Worm (Caenorhabditis elegans) whole organism, L1 larva: ENCODE measurements around the gene evl-20.

Experiments
- C16A3.4 ChIP-seq: fragments of 150-350 bp; optimal IDR thresholded peaks from 2 replicates; lab custom pipeline; 2014; ENCODE audit warnings: missing biosample characterization, missing genetic modification characterization
- F16B12.6 ChIP-seq: fragments of 150-350 bp; optimal IDR thresholded peaks from 2 replicates; lab custom pipeline; 2014; ENCODE audit warnings: missing biosample characterization, missing genetic modification characterization
- Y116A8C.19 ChIP-seq: sonication (generic microtip); optimal IDR thresholded peaks from 2 replicates; lab custom pipeline; 2016; ENCODE audit warnings: missing compliant biosample characterization, missing genetic modification characterization, borderline replicate concordance
- aha-1 ChIP-seq: fragments of 150-350 bp; optimal IDR thresholded peaks from 2 replicates; lab custom pipeline; 2014; ENCODE audit warnings: missing biosample characterization, missing genetic modification characterization
- blmp-1 ChIP-seq: fragments of 150-350 bp; optimal IDR thresholded peaks from 2 replicates; lab custom pipeline; 2014; ENCODE audit warnings: missing biosample characterization, missing genetic modification characterization
- ceh-63 ChIP-seq: fragments of 200-800 bp; sonication (Bioruptor generic); optimal IDR thresholded peaks from 2 replicates; lab custom pipeline; 2018; ENCODE audit warnings: mild to moderate bottlenecking, missing genetic modification characterization, missing compliant biosample characterization
- ceh-82 ChIP-seq, 3 experiments: fragments of 150-350 bp in 1 of 3; sonication (generic microtip) in 2 of 3; optimal IDR thresholded peaks; 2 replicates each; lab custom pipeline; 2014 to 2017; ENCODE audit warnings: missing biosample characterization in 3 of 3, missing genetic modification characterization in 3 of 3
- ceh-90 ChIP-seq: sonication (generic microtip); optimal IDR thresholded peaks from 2 replicates; lab custom pipeline; 2016; ENCODE audit warnings: missing genetic modification characterization, missing compliant biosample characterization
- dsc-1 ChIP-seq: sonication (generic microtip); optimal IDR thresholded peaks from 2 replicates; lab custom pipeline; 2016; ENCODE audit warnings: mild to moderate bottlenecking, missing genetic modification characterization, missing compliant biosample characterization
- efl-1 ChIP-seq, 4 experiments: fragments of 150-350 bp; optimal IDR thresholded peaks in 3 of 4; peaks in 1 of 4; 1 replicate in 1 of 4; 2 replicates in 3 of 4; lab custom pipeline; 2014; ENCODE audit warnings: missing biosample characterization in 2 of 4, missing genetic modification characterization in 2 of 4, missing genetic modification reagents in 2 of 4
- efl-3 ChIP-seq: fragments of 200-800 bp; sonication (Bioruptor generic); optimal IDR thresholded peaks from 2 replicates; lab custom pipeline; 2018; ENCODE audit warnings: mild to moderate bottlenecking, missing genetic modification characterization, missing compliant biosample characterization
- egl-13 ChIP-seq: sonication (generic microtip); optimal IDR thresholded peaks from 2 replicates; lab custom pipeline; 2016; ENCODE audit warnings: missing genotype, missing genetic modification reagents, missing genetic modification characterization, missing compliant biosample characterization
- egl-27 ChIP-seq, 2 experiments: fragments of 150-350 bp in 1 of 2; sonication (generic microtip); optimal IDR thresholded peaks; 3 replicates each; lab custom pipeline; 2017 to 2018; ENCODE audit warnings: missing biosample characterization in 2 of 2, missing genetic modification characterization in 2 of 2, missing genetic modification reagents in 2 of 2
- elt-2 ChIP-seq: sonication (generic microtip); optimal IDR thresholded peaks from 2 replicates; lab custom pipeline; 2016; ENCODE audit warnings: missing genetic modification characterization, mild to moderate bottlenecking, inconsistent platforms, missing compliant biosample characterization, missing genetic modification reagents
- ets-5 ChIP-seq: fragments of 200-800 bp; sonication (Bioruptor generic); IDR thresholded peaks from 2 replicates; pipeline ENCODE4 v1.3.6; 2022; ENCODE audit warnings: missing genetic modification characterization, missing compliant biosample characterization
- fkh-10 ChIP-seq: sonication (generic microtip); optimal IDR thresholded peaks from 2 replicates; lab custom pipeline; 2017; ENCODE audit warnings: missing biosample characterization, missing genetic modification reagents, missing genetic modification characterization
- irx-1 ChIP-seq: sonication (generic microtip); optimal IDR thresholded peaks from 2 replicates; lab custom pipeline; 2016; ENCODE audit warnings: missing genetic modification characterization, missing compliant biosample characterization
- lin-13 ChIP-seq: fragments of 150-350 bp; optimal IDR thresholded peaks from 2 replicates; lab custom pipeline; 2014; ENCODE audit warnings: missing biosample characterization, missing genetic modification reagents, missing genetic modification characterization
- lin-14 ChIP-seq: fragments of 200-800 bp; sonication (Bioruptor generic); optimal IDR thresholded peaks from 2 replicates; lab custom pipeline; 2018; ENCODE audit warnings: mild to moderate bottlenecking, missing genetic modification characterization, moderate library complexity, missing compliant biosample characterization
- lin-39 ChIP-seq: fragments of 150-350 bp; optimal IDR thresholded peaks from 2 replicates; lab custom pipeline; 2014; ENCODE audit warnings: missing biosample characterization, missing genetic modification reagents, missing genetic modification characterization
- mef-2 ChIP-seq: fragments of 150-350 bp; optimal IDR thresholded peaks from 2 replicates; lab custom pipeline; 2014; ENCODE audit warnings: missing biosample characterization, missing genetic modification characterization
- nhr-12 ChIP-seq: sonication (generic microtip); optimal IDR thresholded peaks from 2 replicates; lab custom pipeline; 2017; ENCODE audit warnings: missing biosample characterization, missing genetic modification characterization
- nhr-85 ChIP-seq: sonication (generic microtip); peaks from one replicate; lab custom pipeline; 2016; ENCODE audit warnings: missing genetic modification characterization, inconsistent platforms, missing compliant biosample characterization
- snu-23 ChIP-seq: sonication (generic microtip); optimal IDR thresholded peaks from 2 replicates; lab custom pipeline; 2016; ENCODE audit warnings: missing genetic modification characterization, missing compliant biosample characterization
- swsn-7 ChIP-seq: sonication (generic microtip); optimal IDR thresholded peaks from 2 replicates; lab custom pipeline; 2016; ENCODE audit warnings: missing genetic modification characterization, missing compliant biosample characterization
- tbx-2 ChIP-seq: sonication (generic microtip); optimal IDR thresholded peaks from 2 replicates; lab custom pipeline; 2016; ENCODE audit warnings: missing genetic modification characterization, missing compliant biosample characterization
- unc-130 ChIP-seq: fragments of 150-350 bp; optimal IDR thresholded peaks from 2 replicates; lab custom pipeline; 2017; ENCODE audit warnings: missing biosample characterization, missing genetic modification characterization, inconsistent platforms
- unc-30 ChIP-seq: sonication (generic microtip); optimal IDR thresholded peaks from 2 replicates; lab custom pipeline; 2017; ENCODE audit warnings: missing biosample characterization, missing genetic modification characterization
- unc-86 ChIP-seq: sonication (generic microtip); optimal IDR thresholded peaks from 2 replicates; lab custom pipeline; 2016; ENCODE audit warnings: missing genetic modification characterization, missing compliant biosample characterization
- unc-98 ChIP-seq: fragments of 200-800 bp; sonication (Bioruptor generic); IDR thresholded peaks from 2 replicates; pipeline ENCODE4 v1.3.6; 2022; ENCODE audit warnings: missing genetic modification characterization, missing compliant biosample characterization
- vab-15 ChIP-seq: sonication (generic microtip); optimal IDR thresholded peaks from 2 replicates; lab custom pipeline; 2017; ENCODE audit warnings: missing genotype, mild to moderate bottlenecking, missing genetic modification characterization, missing compliant biosample characterization
- ztf-11 ChIP-seq, 2 experiments: sonication (generic microtip); optimal IDR thresholded peaks; 2 replicates each; lab custom pipeline; 2016 to 2017; ENCODE audit warnings: missing genetic modification characterization in 2 of 2, missing biosample characterization in 1 of 2, missing compliant biosample characterization in 1 of 2

evl-20 gene

DNA sequence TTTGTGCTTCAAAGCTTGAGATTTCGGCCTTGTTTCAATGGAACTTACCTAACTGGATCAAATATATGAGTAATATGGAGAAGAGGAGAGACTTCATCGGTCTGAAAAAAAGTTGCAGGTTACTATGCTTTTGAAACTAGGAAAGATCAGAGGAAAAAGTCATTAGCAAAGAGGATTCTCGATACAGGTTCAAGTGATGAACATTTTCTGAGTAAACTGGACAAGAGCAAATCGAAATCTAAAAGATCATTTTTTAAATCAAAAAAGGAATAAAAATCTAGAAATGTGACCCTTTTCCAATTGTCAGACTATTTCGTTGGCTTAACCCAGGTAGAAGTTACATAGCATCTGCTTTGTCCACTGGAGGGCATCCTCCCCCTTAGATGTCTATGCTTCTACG lies 39.4 kb upstream of the evl-20 start, which contains the start of gene skpo-1:
Gene skpo-1 (minus strand): TSS at position 101 of the 400 bp plus-strand sequence.
- TF ChIP-seq efl-1 (optimal IDR thresholded peaks at IDR 0.05; lab: Kevin White, UChicago) (no peak), efl-1 (GFP tag; optimal IDR thresholded peaks at IDR 0.05 in 1 of 2; lab: Kevin White, UChicago) (peak in 1 of 2 experiments; percentile 10), dsc-1 (tag; lab: Kevin White, UChicago) (no peak), elt-2 (tag; lab: Kevin White, UChicago) (no peak)

DNA sequence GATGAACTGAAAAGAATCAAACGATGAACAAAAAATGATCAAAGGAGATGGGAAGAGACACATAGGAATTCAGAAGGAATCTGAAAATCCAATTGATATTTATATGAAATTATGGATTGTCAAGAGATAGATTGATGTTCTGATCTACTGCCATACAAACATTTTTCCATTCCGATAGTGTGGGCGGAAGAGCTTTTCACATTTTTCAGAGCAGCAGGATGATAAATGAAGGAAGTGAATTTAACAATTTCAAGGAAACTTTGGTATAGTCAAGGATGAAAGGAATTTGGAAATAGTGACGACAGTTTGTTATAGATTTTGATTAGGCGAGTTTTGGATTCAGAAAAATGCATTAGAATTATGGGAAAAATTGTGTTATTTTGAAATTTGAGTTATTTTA lies 38.8 kb upstream of the evl-20 start, which contains the start of gene ubc-24:
Gene ubc-24 (plus strand): TSS at position 301 of the 400 bp plus-strand sequence.
- TF ChIP-seq unc-98 (no peak), lin-13 (GFP tag; lab: Kevin White, UChicago) (no peak), C16A3.4 (tag; lab: Kevin White, UChicago) (no peak), unc-86 (tag; lab: Kevin White, UChicago) (no peak), vab-15 (tag; lab: Kevin White, UChicago) (no peak), mef-2 (tag; lab: Kevin White, UChicago) (no peak), irx-1 (tag; lab: Kevin White, UChicago) (no peak), ets-5 (GFP tag; lab: Robert Waterston, UW) (no peak), aha-1 (tag; lab: Kevin White, UChicago) (no peak), tbx-2 (tag; lab: Kevin White, UChicago) (no peak), unc-30 (tag; lab: Kevin White, UChicago) (no peak), Y116A8C.19 (tag; lab: Kevin White, UChicago) (no peak), egl-27 (tag; optimal IDR thresholded peaks at IDR 0.05; lab: Kevin White, UChicago) (no peak), ztf-11 (tag; optimal IDR thresholded peaks at IDR 0.05; lab: Kevin White, UChicago) (no peak), F16B12.6 (tag; lab: Kevin White, UChicago) (no peak), ceh-90 (tag; lab: Kevin White, UChicago) (no peak)

DNA sequence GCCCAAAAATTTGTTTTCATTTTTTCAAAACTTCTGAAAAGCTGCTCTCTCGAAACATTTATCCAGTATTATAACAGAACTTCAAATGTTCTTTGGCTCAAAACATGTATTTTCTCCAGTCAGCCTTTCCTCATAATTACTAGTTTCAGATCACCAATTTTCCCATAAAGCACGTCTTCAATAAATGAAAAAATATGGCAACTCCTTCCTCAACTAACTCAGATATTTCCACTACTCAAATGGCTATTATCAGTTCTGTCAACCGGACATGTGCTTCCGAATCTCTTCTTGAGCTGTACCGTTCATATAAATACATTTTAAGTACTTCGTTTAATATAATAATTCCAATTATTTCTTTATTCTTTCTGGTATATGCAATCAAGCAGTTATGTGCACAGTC lies 36.6 kb upstream of the evl-20 start, which contains the start of gene sra-13:
Gene sra-13 (plus strand): TSS at position 195 of the 400 bp plus-strand sequence.
- TF ChIP-seq tbx-2 (tag; lab: Kevin White, UChicago) (no peak), unc-130 (no peak), nhr-12 (tag; lab: Kevin White, UChicago) (no peak), ceh-82 (tag; optimal IDR thresholded peaks at IDR 0.05; lab: Kevin White, UChicago) (no peak), unc-30 (tag; lab: Kevin White, UChicago) (no peak), ceh-63 (GFP tag; lab: Kevin White, UChicago) (no peak)

DNA sequence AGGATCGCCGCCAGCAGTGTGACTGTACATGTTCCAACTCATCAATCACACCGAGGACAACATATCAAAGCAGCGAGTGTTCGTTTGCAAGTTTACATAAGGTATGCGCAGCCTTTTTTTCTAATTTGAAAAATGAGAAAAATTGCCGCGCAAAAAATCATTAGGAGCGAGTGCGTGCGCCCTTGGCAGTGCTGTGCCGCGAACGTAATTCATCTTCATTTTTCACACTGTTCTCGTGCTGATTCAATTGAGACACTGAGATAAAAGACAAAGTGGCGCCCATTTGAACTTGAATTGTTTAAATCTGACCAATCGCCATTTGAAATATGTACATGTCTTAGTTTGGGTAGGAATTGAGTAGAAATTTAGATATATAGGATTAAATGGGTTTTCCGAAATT lies 34.6 kb upstream of the evl-20 start:
- peak; percentile 45 for TF ChIP-seq lin-14 (GFP tag; lab: Kevin White, UChicago)
- peak; percentile 50 for TF ChIP-seq efl-3 (GFP tag; lab: Kevin White, UChicago)
- peak in 1 of 2 experiments; percentile 28 for TF ChIP-seq ztf-11 (tag; optimal IDR thresholded peaks at IDR 0.05; lab: Kevin White, UChicago)
- TF ChIP-seq egl-13 (tag; lab: Kevin White, UChicago) = no peak
- peak; percentile 82 for TF ChIP-seq nhr-85
- TF ChIP-seq lin-39 (tag; lab: Kevin White, UChicago) = peak; percentile 60
- TF ChIP-seq fkh-10 = no peak
- TF ChIP-seq blmp-1 (tag; lab: Kevin White, UChicago) = peak; percentile 17
- TF ChIP-seq, all 84 proteins: peak for 6

DNA sequence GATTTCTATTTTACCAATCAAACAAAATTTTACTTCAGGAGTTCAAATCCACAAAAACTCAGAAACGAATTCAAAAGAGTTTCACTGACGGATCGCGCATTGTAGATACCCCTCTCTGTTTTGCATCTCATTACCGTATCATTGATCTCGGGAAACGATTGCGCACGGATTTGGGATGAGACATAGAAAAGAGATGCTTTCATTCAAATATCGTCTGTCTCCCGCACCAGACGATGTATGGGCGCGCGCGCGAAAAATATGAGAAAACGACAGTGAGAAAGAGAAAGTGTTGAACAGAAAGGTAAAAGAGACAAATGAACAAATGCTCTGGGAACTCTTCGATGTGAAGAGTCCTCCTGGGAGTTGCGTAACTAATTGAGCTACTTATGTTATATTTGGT lies 33.1 kb upstream of the evl-20 start:
- TF ChIP-seq blmp-1 (tag; lab: Kevin White, UChicago) (peak; percentile 92), swsn-7 (tag; lab: Kevin White, UChicago) (no peak), snu-23 (GFP tag; lab: Kevin White, UChicago) (no peak)
